Fruit fly (Drosophila melanogaster) whole organism, embryonic: ENCODE data around the gene Cyp6d4.

Source experiments
- Awh ChIP-seq: fragments of 200-800 bp; sonication (Bioruptor generic); IDR thresholded peaks from 2 replicates; pipeline ENCODE4, ENCODE4 v1.3.6; 2022; ENCODE audit warnings: missing biosample characterization, missing genetic modification characterization
- CG10959 ChIP-seq: fragments of 200-800 bp; sonication (Bioruptor generic); IDR thresholded peaks from 2 replicates; pipeline ENCODE4 v1.3.6; 2022; ENCODE audit warnings: missing biosample characterization, missing genetic modification characterization
- CG11504 ChIP-seq: fragments of 200-800 bp; sonication (Bioruptor generic); optimal IDR thresholded peaks from 3 replicates; lab custom pipeline; 2019; ENCODE audit warnings: missing biosample characterization, mild to moderate bottlenecking, missing genetic modification characterization, moderate library complexity
- CG12659 ChIP-seq: fragments of 200-800 bp; sonication (Bioruptor generic); optimal IDR thresholded peaks from 3 replicates; lab custom pipeline; 2017; ENCODE audit warnings: mild to moderate bottlenecking, missing biosample characterization, missing genetic modification reagents, missing genetic modification characterization
- CG13894 ChIP-seq: fragments of 200-800 bp; sonication (Bioruptor generic); optimal IDR thresholded peaks from 3 replicates; lab custom pipeline; 2018; ENCODE audit warnings: missing biosample characterization, mild to moderate bottlenecking, missing genetic modification characterization, moderate library complexity
- CG15073 ChIP-seq: fragments of 200-800 bp; sonication (Bioruptor generic); optimal IDR thresholded peaks from 2 replicates; lab custom pipeline; 2016; ENCODE audit warnings: missing biosample characterization, missing genetic modification characterization
- CG16815 ChIP-seq: fragments of 200-800 bp; sonication (Bioruptor generic); optimal IDR thresholded peaks from 3 replicates; lab custom pipeline; 2017; ENCODE audit warnings: missing biosample characterization, mild to moderate bottlenecking, missing genetic modification characterization
- CG17328 ChIP-seq: fragments of 200-800 bp; sonication (Bioruptor generic); IDR thresholded peaks from 2 replicates; pipeline ENCODE4 v1.3.6; 2022; ENCODE audit warnings: missing biosample characterization, missing genetic modification characterization
- CG17568 ChIP-seq: fragments of 200-800 bp; sonication (Bioruptor generic); optimal IDR thresholded peaks from 2 replicates; lab custom pipeline; 2018; ENCODE audit warnings: missing biosample characterization, mild to moderate bottlenecking, missing genetic modification characterization, moderate library complexity
- CG1792 ChIP-seq: fragments of 200-800 bp; sonication (Bioruptor generic); optimal IDR thresholded peaks from 2 replicates; lab custom pipeline; 2016; ENCODE audit warnings: missing biosample characterization, missing genetic modification characterization
- CG2120 ChIP-seq: fragments of 200-800 bp; sonication (Bioruptor generic); optimal IDR thresholded peaks from 3 replicates; lab custom pipeline; 2016; ENCODE audit warnings: missing biosample characterization, missing genetic modification characterization
- CG2199 ChIP-seq: fragments of 200-800 bp; sonication (Bioruptor generic); IDR thresholded peaks from 3 replicates; pipeline ENCODE4 v1.3.6; 2022; ENCODE audit warnings: missing biosample characterization, missing genetic modification characterization
- CG2712 ChIP-seq: fragments of 200-800 bp; optimal IDR thresholded peaks from 3 replicates; lab custom pipeline; 2019; ENCODE audit warnings: missing biosample characterization, mild to moderate bottlenecking, missing genetic modification characterization, moderate library complexity
- CG30403 ChIP-seq: fragments of 200-800 bp; sonication (Bioruptor generic); optimal IDR thresholded peaks from 3 replicates; lab custom pipeline; 2016; ENCODE audit warnings: missing biosample characterization, missing genetic modification characterization
- CG3407 ChIP-seq: fragments of 200-800 bp; sonication (Bioruptor generic); optimal IDR thresholded peaks from 2 replicates; lab custom pipeline; 2018; ENCODE audit warnings: missing biosample characterization, mild to moderate bottlenecking, missing genetic modification characterization
- CG34224 ChIP-seq: fragments of 200-800 bp; sonication (Bioruptor generic); IDR thresholded peaks from 3 replicates; pipeline ENCODE4 v1.3.6; 2022; ENCODE audit warnings: missing biosample characterization, missing genetic modification characterization; ENCODE audit not compliant: partially characterized antibody
- CG4282 ChIP-seq: fragments of 200-800 bp; sonication (Bioruptor generic); optimal IDR thresholded peaks from 2 replicates; lab custom pipeline; 2016; ENCODE audit warnings: missing biosample characterization, missing genetic modification characterization
- CG4404 ChIP-seq: fragments of 200-800 bp; sonication (Bioruptor generic); IDR thresholded peaks from 2 replicates; pipeline ENCODE4 v1.3.6; 2022; ENCODE audit warnings: missing biosample characterization, missing genetic modification characterization
- CG4707 ChIP-seq: fragments of 200-800 bp; sonication (Bioruptor generic); optimal IDR thresholded peaks from 2 replicates; lab custom pipeline; 2018; ENCODE audit warnings: missing biosample characterization, mild to moderate bottlenecking, missing genetic modification characterization, moderate library complexity
- CG6175 ChIP-seq: fragments of 200-800 bp; sonication (Bioruptor generic); IDR thresholded peaks from 3 replicates; pipeline ENCODE4 v1.3.6; 2022; ENCODE audit warnings: missing biosample characterization, missing genetic modification characterization
- CG7963 ChIP-seq: fragments of 200-800 bp; sonication (Bioruptor generic); IDR thresholded peaks from 3 replicates; pipeline ENCODE4 v1.3.6; 2022; ENCODE audit warnings: missing biosample characterization, missing genetic modification characterization; ENCODE audit not compliant: partially characterized antibody
- Dek ChIP-seq: fragments of 200-800 bp; sonication (Bioruptor generic); optimal IDR thresholded peaks from 3 replicates; lab custom pipeline; 2019; ENCODE audit warnings: missing biosample characterization, mild to moderate bottlenecking, missing genetic modification characterization, moderate library complexity
- Eip74EF ChIP-seq, 2 experiments: fragments of 200-800 bp in 1 of 2; fragments of >200 bp in 1 of 2; sonication (Bioruptor generic) in 1 of 2; optimal IDR thresholded peaks; 2 replicates each; lab custom pipeline; 2017 to 2019; ENCODE audit warnings: missing biosample characterization in 2 of 2, missing genetic modification characterization in 2 of 2, mild to moderate bottlenecking in 1 of 2, moderate library complexity in 1 of 2
- Ets65A ChIP-seq: fragments of 200-800 bp; sonication (Bioruptor generic); peaks from one replicate; lab custom pipeline; 2016; ENCODE audit warnings: missing biosample characterization, missing genetic modification characterization
- Fer1 ChIP-seq: fragments of 200-800 bp; sonication (Bioruptor generic); optimal IDR thresholded peaks from 2 replicates; lab custom pipeline; 2017; ENCODE audit warnings: missing biosample characterization, mild to moderate bottlenecking, missing genetic modification characterization
- HmgD ChIP-seq: fragments of 200-800 bp; sonication (Bioruptor generic); optimal IDR thresholded peaks from 3 replicates; lab custom pipeline; 2016; ENCODE audit warnings: missing biosample characterization, missing genetic modification characterization
- Jarid2 ChIP-seq: fragments of 200-800 bp; sonication (Bioruptor generic); optimal IDR thresholded peaks from 3 replicates; lab custom pipeline; 2017; ENCODE audit warnings: mild to moderate bottlenecking, missing biosample characterization, missing genetic modification reagents, missing genetic modification characterization
- Sry-δ ChIP-seq: fragments of 200-800 bp; sonication (Bioruptor generic); optimal IDR thresholded peaks from 2 replicates; lab custom pipeline; 2016; ENCODE audit warnings: missing biosample characterization, missing genetic modification characterization
- Vsx1 ChIP-seq: fragments of 200-800 bp; sonication (Bioruptor generic); optimal IDR thresholded peaks from 2 replicates; lab custom pipeline; 2017; ENCODE audit warnings: missing biosample characterization, mild to moderate bottlenecking, missing genetic modification characterization, missing genetic modification reagents
- bab2 ChIP-seq: fragments of 200-800 bp; sonication (Bioruptor generic); optimal IDR thresholded peaks from 2 replicates; lab custom pipeline; 2016; ENCODE audit warnings: missing biosample characterization, missing genetic modification characterization
- bowl ChIP-seq: fragments of 200-800 bp; sonication (Bioruptor generic); IDR thresholded peaks from 2 replicates; pipeline ENCODE4 v1.3.6; 2022; ENCODE audit warnings: missing biosample characterization, missing genetic modification characterization
- cad ChIP-seq: fragments of >200 bp; optimal IDR thresholded peaks from 2 replicates; lab custom pipeline; 2017; ENCODE audit warnings: missing biosample characterization, missing genetic modification characterization
- chn ChIP-seq: fragments of 200-800 bp; sonication (Bioruptor generic); optimal IDR thresholded peaks from 2 replicates; lab custom pipeline; 2016; ENCODE audit warnings: missing biosample characterization, missing genetic modification characterization
- crp ChIP-seq, 2 experiments: fragments of 200-800 bp; sonication (Bioruptor generic); optimal IDR thresholded peaks; 2 replicates in 1 of 2; 3 replicates in 1 of 2; lab custom pipeline; 2017; ENCODE audit warnings: missing biosample characterization in 2 of 2, missing genetic modification characterization in 2 of 2, mild to moderate bottlenecking in 1 of 2, moderate library complexity in 1 of 2
- da ChIP-seq: fragments of 200-800 bp; sonication (Bioruptor generic); optimal IDR thresholded peaks from 2 replicates; lab custom pipeline; 2016; ENCODE audit warnings: missing biosample characterization, missing genetic modification characterization
- dm ChIP-seq: fragments of 200-800 bp; sonication (Bioruptor generic); optimal IDR thresholded peaks from 3 replicates; lab custom pipeline; 2016; ENCODE audit warnings: missing biosample characterization, missing genetic modification characterization
- dmrt99B ChIP-seq: fragments of 200-800 bp; sonication (Bioruptor generic); optimal IDR thresholded peaks from 2 replicates; lab custom pipeline; 2018; ENCODE audit warnings: missing biosample characterization, mild to moderate bottlenecking, missing genetic modification characterization, moderate library complexity
- fu2 ChIP-seq: fragments of 200-800 bp; sonication (Bioruptor generic); optimal IDR thresholded peaks from 2 replicates; lab custom pipeline; 2016; ENCODE audit warnings: missing biosample characterization, missing genetic modification characterization
- grn ChIP-seq: fragments of 200-800 bp; sonication (Bioruptor generic); optimal IDR thresholded peaks from 3 replicates; lab custom pipeline; 2017; ENCODE audit warnings: missing biosample characterization, missing genetic modification characterization
- hkb ChIP-seq, 2 experiments: fragments of 200-800 bp in 1 of 2; fragments of >200 bp in 1 of 2; sonication (Bioruptor generic) in 1 of 2; IDR thresholded peaks in 1 of 2; optimal IDR thresholded peaks in 1 of 2; 2 replicates each; pipeline versions ENCODE4 v1.3.6 to Lab custom; 2017 to 2022; ENCODE audit warnings: missing biosample characterization in 1 of 2, missing genetic modification characterization in 1 of 2
- inv ChIP-seq: fragments of 200-800 bp; sonication (Bioruptor generic); IDR thresholded peaks from 2 replicates; pipeline ENCODE4 v1.3.6; 2022; ENCODE audit warnings: missing biosample characterization, missing genetic modification characterization; ENCODE audit not compliant: partially characterized antibody
- kah ChIP-seq: fragments of 200-800 bp; sonication (Bioruptor generic); optimal IDR thresholded peaks from 2 replicates; lab custom pipeline; 2018; ENCODE audit warnings: missing biosample characterization, mild to moderate bottlenecking, missing genetic modification characterization
- lov ChIP-seq, 2 experiments: fragments of 200-800 bp in 1 of 2; fragments of >200 bp in 1 of 2; sonication (Bioruptor generic) in 1 of 2; IDR thresholded peaks in 1 of 2; optimal IDR thresholded peaks in 1 of 2; 2 replicates in 1 of 2; 3 replicates in 1 of 2; pipeline versions ENCODE4 v1.3.6 to Lab custom; 2017 to 2022; ENCODE audit warnings: missing biosample characterization in 1 of 2, missing genetic modification characterization in 1 of 2
- odd ChIP-seq: fragments of 200-800 bp; sonication (Bioruptor generic); optimal IDR thresholded peaks from 2 replicates; lab custom pipeline; 2017; ENCODE audit warnings: missing biosample characterization, mild to moderate bottlenecking, missing genetic modification characterization
- p53 ChIP-seq: fragments of 200-800 bp; sonication (Bioruptor generic); optimal IDR thresholded peaks from 2 replicates; lab custom pipeline; 2016; ENCODE audit warnings: missing biosample characterization, missing genetic modification characterization
- pita ChIP-seq: fragments of 200-800 bp; sonication (Bioruptor generic); optimal IDR thresholded peaks from 2 replicates; lab custom pipeline; 2017; ENCODE audit warnings: missing biosample characterization, mild to moderate bottlenecking, missing genetic modification characterization
- salm ChIP-seq: fragments of 200-800 bp; sonication (Bioruptor generic); optimal IDR thresholded peaks from 2 replicates; lab custom pipeline; 2018; ENCODE audit warnings: missing biosample characterization, mild to moderate bottlenecking, missing genetic modification characterization
- tna ChIP-seq: fragments of 200-800 bp; sonication (Bioruptor generic); IDR thresholded peaks from 2 replicates; pipeline ENCODE4 v1.3.6; 2022; ENCODE audit warnings: missing biosample characterization, missing genetic modification characterization; ENCODE audit not compliant: partially characterized antibody
- wek ChIP-seq: fragments of 200-800 bp; sonication (Bioruptor generic); optimal IDR thresholded peaks from 3 replicates; lab custom pipeline; 2018; ENCODE audit warnings: missing biosample characterization, mild to moderate bottlenecking, missing genetic modification characterization, moderate library complexity

Cyp6d4 gene

DNA sequence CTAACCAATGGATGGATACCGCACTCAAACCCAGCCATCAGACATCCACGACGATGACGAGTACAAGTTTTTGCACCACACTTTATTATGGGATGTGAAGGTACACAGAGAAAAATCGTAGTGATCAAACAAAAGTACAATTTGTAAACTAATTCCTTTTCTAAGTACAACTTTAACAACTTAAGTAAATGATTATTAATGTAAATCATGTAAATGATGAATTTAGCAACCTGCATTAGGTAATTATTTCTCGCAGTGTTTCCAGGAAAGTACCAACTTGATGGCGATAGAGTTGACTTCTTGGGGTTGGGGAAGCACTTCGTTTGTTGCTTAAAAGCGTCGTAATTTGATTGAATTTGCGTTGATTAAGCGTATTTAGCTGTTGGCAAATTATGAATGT is 35.0 kb upstream of the Cyp6d4 start (continued):
- TF ChIP-seq CG30403 (GFP tag; lab: Kevin White, UChicago) (peak; percentile 72), Awh (GFP tag; lab: Robert Waterston, UW) (peak; percentile 42; the same call in 1 of the 2 replicates), dmrt99B (tag; lab: Kevin White, UChicago) (peak; percentile 79), CG7963 (GFP tag; lab: Robert Waterston, UW) (no peak), inv (GFP tag; lab: Robert Waterston, UW) (no peak), CG6175 (GFP tag; lab: Robert Waterston, UW) (no peak), CG10959 (peak; percentile 40), CG17568 (peak; percentile 50), CG12659 (GFP tag; lab: Kevin White, UChicago) (peak; percentile 58), HmgD (GFP tag; lab: Kevin White, UChicago) (no peak), tna (no peak), grn (no peak), Dek (tag; lab: Kevin White, UChicago) (peak; percentile 50), chn (peak; percentile 59), Fer1 (peak; percentile 77), Eip74EF (GFP tag; optimal IDR thresholded peaks at IDR 0.05; lab: Kevin White, UChicago) (no peak), da (GFP tag; lab: Kevin White, UChicago) (no peak), CG16815 (peak; percentile 59), cad (no peak), fu2 (GFP tag; lab: Kevin White, UChicago) (peak; percentile 22), CG34224 (GFP tag; lab: Robert Waterston, UW) (no peak), dm (GFP tag; lab: Kevin White, UChicago) (no peak), CG2120 (GFP tag; lab: Kevin White, UChicago) (peak; percentile 81), p53 (GFP tag; lab: Kevin White, UChicago) (no peak), Jarid2 (GFP tag; lab: Kevin White, UChicago) (no peak), CG1792 (GFP tag; lab: Kevin White, UChicago) (no peak), kah (GFP tag; lab: Kevin White, UChicago) (no peak), pita (GFP tag; lab: Kevin White, UChicago) (no peak), CG4282 (GFP tag; lab: Kevin White, UChicago) (no peak), lov (optimal IDR thresholded peaks at IDR 0.05; lab: Kevin White, UChicago) (no peak), lov (GFP tag; IDR thresholded peaks at IDR 0.05; lab: Robert Waterston, UW) (no peak), CG3407 (GFP tag; lab: Kevin White, UChicago) (peak; percentile 42), Sry-δ (GFP tag; lab: Kevin White, UChicago) (no peak), salm (tag; lab: Kevin White, UChicago) (no peak), Ets65A (GFP tag; lab: Kevin White, UChicago) (peak; percentile 93), CG4707 (GFP tag; lab: Kevin White, UChicago) (no peak), hkb (optimal IDR thresholded peaks at IDR 0.05; lab: Kevin White, UChicago) (no peak), hkb (GFP tag; IDR thresholded peaks at IDR 0.05; lab: Robert Waterston, UW) (peak; percentile 87), CG15073 (no peak), crp (GFP tag; optimal IDR thresholded peaks at IDR 0.05; lab: Kevin White, UChicago) (no peak), CG11504 (tag; lab: Kevin White, UChicago) (peak; percentile 81), CG2199 (GFP tag; lab: Robert Waterston, UW) (no peak), CG17328 (GFP tag; lab: Robert Waterston, UW) (peak; percentile 87), CG13894 (tag; lab: Kevin White, UChicago) (peak; percentile 59), bowl (GFP tag; lab: Robert Waterston, UW) (no peak), wek (GFP tag; lab: Kevin White, UChicago) (no peak), Vsx1 (peak; percentile 8), CG4404 (GFP tag; lab: Robert Waterston, UW) (peak; percentile 47), odd (GFP tag; lab: Kevin White, UChicago) (peak; percentile 39), bab2 (GFP tag; lab: Kevin White, UChicago) (peak; percentile 46), CG2712 (tag; lab: Kevin White, UChicago) (peak; percentile 60)
